Worm (Caenorhabditis elegans) whole organism, L4 larva: ENCODE data around the gene ZK1240.5.

Source experiments
- F37D6.2 ChIP-seq: sonication (generic microtip); optimal IDR thresholded peaks from 2 replicates; lab custom pipeline; 2016; ENCODE audit warnings: mild to moderate bottlenecking, missing genetic modification characterization, missing compliant biosample characterization
- F44E2.7 ChIP-seq: fragments of 200-800 bp; sonication (Bioruptor generic); IDR thresholded peaks from 2 replicates; pipeline ENCODE4 v2.1.2; 2022; ENCODE audit warnings: missing genetic modification characterization, missing compliant biosample characterization
- R02D3.7 ChIP-seq: fragments of 150-350 bp; sonication (generic microtip); optimal IDR thresholded peaks from 3 replicates; lab custom pipeline; 2014; ENCODE audit warnings: missing biosample characterization, missing genetic modification characterization
- T20F7.1 ChIP-seq: fragments of 200-800 bp; sonication (Bioruptor generic); optimal IDR thresholded peaks from 2 replicates; lab custom pipeline; 2018; ENCODE audit warnings: mild to moderate bottlenecking, missing genetic modification characterization, missing compliant biosample characterization
- T26A8.4 ChIP-seq: fragments of 200-800 bp; sonication (Bioruptor generic); IDR thresholded peaks from 2 replicates; pipeline ENCODE4 v1.3.6; 2022; ENCODE audit warnings: missing genetic modification characterization, missing compliant biosample characterization
- Y48G9A.11 ChIP-seq: fragments of 200-800 bp; sonication (Bioruptor generic); IDR thresholded peaks from 2 replicates; pipeline ENCODE4 v1.3.6; 2022; ENCODE audit warnings: missing genetic modification reagents, missing genetic modification characterization, missing compliant biosample characterization
- Y75B8A.6 ChIP-seq: fragments of 200-800 bp; sonication (Bioruptor generic); IDR thresholded peaks from 2 replicates; pipeline ENCODE4 v1.3.6; 2022; ENCODE audit warnings: missing genetic modification reagents, missing genetic modification characterization, missing compliant biosample characterization
- aha-1 ChIP-seq: fragments of 150-350 bp; peaks from one replicate; lab custom pipeline; 2014; ENCODE audit warnings: missing biosample characterization, missing genetic modification characterization
- aly-2 ChIP-seq: sonication (generic microtip); optimal IDR thresholded peaks from 2 replicates; lab custom pipeline; 2018; ENCODE audit warnings: missing biosample characterization, missing genetic modification characterization
- ceh-82 ChIP-seq: sonication (generic microtip); optimal IDR thresholded peaks from 2 replicates; lab custom pipeline; 2017; ENCODE audit warnings: missing biosample characterization, missing genetic modification characterization
- ces-1 ChIP-seq: fragments of 150-350 bp; sonication (generic microtip); optimal IDR thresholded peaks from 4 replicates; lab custom pipeline; 2014; ENCODE audit warnings: missing biosample characterization, missing genetic modification reagents, missing genetic modification characterization
- daf-12 ChIP-seq: fragments of 150-350 bp; optimal IDR thresholded peaks from 2 replicates; lab custom pipeline; 2014; ENCODE audit warnings: missing biosample characterization, missing genetic modification reagents, missing genetic modification characterization
- daf-16 ChIP-seq, 3 experiments: sonication (generic microtip); optimal IDR thresholded peaks; 2 replicates each; lab custom pipeline; 2016 to 2017; ENCODE audit warnings: missing genetic modification characterization in 3 of 3, missing genetic modification reagents in 3 of 3, mild to moderate bottlenecking in 2 of 3, missing compliant biosample characterization in 2 of 3, missing biosample characterization in 1 of 3, moderate library complexity in 1 of 3
- daf-8 ChIP-seq: fragments of 200-800 bp; sonication (Bioruptor generic); IDR thresholded peaks from 2 replicates; pipeline ENCODE4 v1.3.6; 2022; ENCODE audit warnings: missing genetic modification characterization, missing compliant biosample characterization
- dpl-1 ChIP-seq: fragments of 150-350 bp; optimal IDR thresholded peaks from 2 replicates; lab custom pipeline; 2014; ENCODE audit warnings: missing biosample characterization, missing genetic modification reagents, missing genetic modification characterization
- duxl-1 ChIP-seq: sonication (generic microtip); optimal IDR thresholded peaks from 2 replicates; lab custom pipeline; 2016; ENCODE audit warnings: mild to moderate bottlenecking, missing genetic modification characterization, moderate library complexity, missing compliant biosample characterization; ENCODE audit not compliant: poor library complexity
- hif-1 ChIP-seq, 2 experiments: sonication (generic microtip); optimal IDR thresholded peaks; 2 replicates each; lab custom pipeline; 2016 to 2017; ENCODE audit warnings: missing compliant biosample characterization in 2 of 2, missing genetic modification characterization in 2 of 2, missing genetic modification reagents in 2 of 2, missing genotype in 2 of 2, mild to moderate bottlenecking in 1 of 2
- hlh-11 ChIP-seq: fragments of 200-800 bp; sonication (Bioruptor generic); optimal IDR thresholded peaks from 2 replicates; lab custom pipeline; 2018; ENCODE audit warnings: mild to moderate bottlenecking, missing genetic modification characterization, missing compliant biosample characterization
- hlh-30 ChIP-seq: sonication (generic microtip); optimal IDR thresholded peaks from 2 replicates; lab custom pipeline; 2017; ENCODE audit warnings: antibody characterized with exemption, mild to moderate bottlenecking, missing genetic modification characterization, missing compliant biosample characterization; ENCODE audit not compliant: insufficient read depth
- hmg-1.1 ChIP-seq: fragments of 200-800 bp; sonication (Bioruptor generic); IDR thresholded peaks from 2 replicates; pipeline ENCODE4 v1.3.6; 2022; ENCODE audit warnings: missing genetic modification reagents, missing genetic modification characterization, missing compliant biosample characterization
- lin-1 ChIP-seq: fragments of 200-800 bp; sonication (Bioruptor generic); IDR thresholded peaks from 2 replicates; pipeline ENCODE4 v1.3.6; 2022; ENCODE audit warnings: missing genetic modification reagents, missing genetic modification characterization, missing compliant biosample characterization
- lir-3 ChIP-seq: sonication (generic microtip); optimal IDR thresholded peaks from 2 replicates; lab custom pipeline; 2016; ENCODE audit warnings: mild to moderate bottlenecking, missing genetic modification characterization, missing compliant biosample characterization
- lsy-2 ChIP-seq, 2 experiments: fragments of 150-350 bp in 1 of 2; sonication (generic microtip) in 1 of 2; optimal IDR thresholded peaks; 2 replicates each; lab custom pipeline; 2014 to 2017; ENCODE audit warnings: missing biosample characterization in 2 of 2, missing genetic modification characterization in 2 of 2
- madf-9 ChIP-seq: fragments of 200-800 bp; sonication (Bioruptor generic); conservative IDR thresholded peaks from 2 replicates; pipeline ENCODE4 v1.3.6; 2022; ENCODE audit warnings: missing genetic modification reagents, missing genetic modification characterization, missing compliant biosample characterization
- mdl-1 ChIP-seq, 2 experiments: fragments of 150-350 bp in 1 of 2; sonication (generic microtip) in 1 of 2; optimal IDR thresholded peaks; 2 replicates each; lab custom pipeline; 2014 to 2017; ENCODE audit warnings: missing biosample characterization in 2 of 2, missing genetic modification characterization in 2 of 2
- mdt-29 ChIP-seq: fragments of 200-800 bp; sonication (Bioruptor generic); IDR thresholded peaks from 2 replicates; pipeline ENCODE4 v1.3.6; 2022; ENCODE audit warnings: missing genetic modification reagents, missing genetic modification characterization, missing compliant biosample characterization
- mxl-2 ChIP-seq: fragments of 200-800 bp; sonication (Bioruptor generic); conservative IDR thresholded peaks from 2 replicates; pipeline ENCODE4 v1.3.6; 2022; ENCODE audit warnings: missing genetic modification reagents, missing genetic modification characterization, missing compliant biosample characterization
- nhr-102 ChIP-seq: sonication (generic microtip); optimal IDR thresholded peaks from 2 replicates; lab custom pipeline; 2016; ENCODE audit warnings: mild to moderate bottlenecking, missing genetic modification characterization, moderate library complexity, missing compliant biosample characterization
- nhr-11 ChIP-seq: fragments of 150-350 bp; optimal IDR thresholded peaks from 2 replicates; lab custom pipeline; 2014; ENCODE audit warnings: missing biosample characterization, missing genetic modification characterization
- nhr-6 ChIP-seq: fragments of 150-350 bp; optimal IDR thresholded peaks from 2 replicates; lab custom pipeline; 2014; ENCODE audit warnings: missing biosample characterization, missing genetic modification characterization
- nhr-76 ChIP-seq: fragments of 150-350 bp; optimal IDR thresholded peaks from 2 replicates; lab custom pipeline; 2014; ENCODE audit warnings: missing biosample characterization, missing genetic modification characterization
- nhr-77 ChIP-seq: fragments of 150-350 bp; optimal IDR thresholded peaks from 2 replicates; lab custom pipeline; 2014; ENCODE audit warnings: missing biosample characterization, missing genetic modification characterization
- pha-4 ChIP-seq, 2 experiments: fragments of 150-350 bp in 1 of 2; fragments of 200-800 bp in 1 of 2; sonication (Bioruptor generic) in 1 of 2; IDR thresholded peaks in 1 of 2; optimal IDR thresholded peaks in 1 of 2; 2 replicates each; pipeline versions ENCODE4 v1.3.6 to Lab custom; 2014 to 2022; ENCODE audit warnings: missing genetic modification characterization in 2 of 2, missing genetic modification reagents in 2 of 2, missing biosample characterization in 1 of 2, missing compliant biosample characterization in 1 of 2
- php-3 ChIP-seq: fragments of 200-800 bp; sonication (Bioruptor generic); IDR thresholded peaks from 2 replicates; pipeline ENCODE4 v1.3.6; 2022; ENCODE audit warnings: missing genetic modification reagents, missing genetic modification characterization, missing compliant biosample characterization
- skn-1 ChIP-seq: fragments of 150-350 bp; optimal IDR thresholded peaks from 2 replicates; lab custom pipeline; 2014; ENCODE audit warnings: missing biosample characterization, missing genetic modification characterization
- snpc-4 ChIP-seq: fragments of 150-350 bp; optimal IDR thresholded peaks from 2 replicates; lab custom pipeline; 2014; ENCODE audit warnings: missing biosample characterization, missing genetic modification characterization
- spr-1 ChIP-seq: sonication (generic microtip); optimal IDR thresholded peaks from 2 replicates; lab custom pipeline; 2016; ENCODE audit warnings: mild to moderate bottlenecking, missing genetic modification characterization, missing compliant biosample characterization
- unc-39 ChIP-seq: sonication (generic microtip); optimal IDR thresholded peaks from 2 replicates; lab custom pipeline; 2017; ENCODE audit warnings: missing biosample characterization, missing genetic modification characterization
- vab-7 ChIP-seq: fragments of 200-800 bp; sonication (Bioruptor generic); IDR thresholded peaks from 2 replicates; pipeline ENCODE4 v1.3.6; 2022; ENCODE audit warnings: missing genetic modification reagents, missing genetic modification characterization, missing compliant biosample characterization
- zfp-2 ChIP-seq: sonication (generic microtip); optimal IDR thresholded peaks from 2 replicates; lab custom pipeline; 2016; ENCODE audit warnings: mild to moderate bottlenecking, missing genetic modification characterization, missing compliant biosample characterization
- zfp-3 ChIP-seq: fragments of 200-800 bp; sonication (Bioruptor generic); conservative IDR thresholded peaks from 2 replicates; pipeline ENCODE4 v1.3.6; 2022; ENCODE audit warnings: missing genetic modification reagents, missing genetic modification characterization, missing compliant biosample characterization
- zip-11 ChIP-seq: fragments of 200-800 bp; sonication (Bioruptor generic); IDR thresholded peaks from 2 replicates; pipeline ENCODE4 v1.3.6; 2022; ENCODE audit warnings: missing genetic modification characterization, missing compliant biosample characterization
- zip-2 ChIP-seq: fragments of 150-350 bp; optimal IDR thresholded peaks from 2 replicates; lab custom pipeline; 2014; ENCODE audit warnings: missing biosample characterization, missing genetic modification characterization

ZK1240.5 gene

DNA sequence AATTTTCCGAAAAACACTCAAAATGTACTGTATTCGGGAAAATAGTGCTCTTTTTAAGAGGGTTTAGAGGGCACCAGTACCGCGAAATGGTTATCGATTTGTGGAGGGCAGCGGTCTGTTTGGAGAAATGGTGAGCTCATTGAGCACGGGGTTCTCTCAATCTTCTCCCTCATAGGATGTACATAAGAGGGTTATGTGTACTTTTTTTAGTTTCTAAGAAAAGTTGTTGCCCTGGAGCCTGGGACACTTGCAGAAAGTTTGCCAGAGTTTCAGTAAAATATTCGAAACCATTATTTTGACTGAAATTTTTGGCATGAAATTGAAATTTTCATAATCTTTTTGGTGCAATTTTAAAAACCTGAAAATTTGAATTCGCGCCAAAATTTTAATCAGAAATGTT lies 34.8 kb upstream of the ZK1240.5 start, which contains the start of gene F43C11.10:
F43C11.10 (minus strand) TSS at position 101 of the 400 bp plus-strand sequence.
- TF ChIP-seq daf-12 (tag; lab: Kevin White, UChicago) (no peak), nhr-11 (tag; lab: Kevin White, UChicago) (no peak), nhr-76 (tag; lab: Kevin White, UChicago) (no peak), skn-1 (no peak), hlh-30 (no peak), pha-4 (GFP tag; IDR thresholded peaks at IDR 0.05; lab: Robert Waterston, UW) (no peak), pha-4 (tag; optimal IDR thresholded peaks at IDR 0.05; lab: Kevin White, UChicago) (no peak), Y75B8A.6 (GFP tag; lab: Robert Waterston, UW) (no peak), mdt-29 (GFP tag; lab: Robert Waterston, UW) (no peak), zip-11 (GFP tag; lab: Robert Waterston, UW) (no peak)

ce11 chrII:2346672-2347071 lies 28.9 kb upstream of the ZK1240.5 start, which contains the start of gene F43C11.4:
Gene F43C11.4, plus strand, starts transcription at chrII:2346972.
- TF ChIP-seq vab-7 (GFP tag; lab: Robert Waterston, UW), result no peak
- TF ChIP-seq pha-4 (GFP tag; IDR thresholded peaks at IDR 0.05; lab: Robert Waterston, UW), result no peak
- TF ChIP-seq pha-4 (tag; optimal IDR thresholded peaks at IDR 0.05; lab: Kevin White, UChicago), result no peak
- no peak for TF ChIP-seq lin-1
- no peak for TF ChIP-seq ceh-82 (tag; lab: Kevin White, UChicago)

DNA sequence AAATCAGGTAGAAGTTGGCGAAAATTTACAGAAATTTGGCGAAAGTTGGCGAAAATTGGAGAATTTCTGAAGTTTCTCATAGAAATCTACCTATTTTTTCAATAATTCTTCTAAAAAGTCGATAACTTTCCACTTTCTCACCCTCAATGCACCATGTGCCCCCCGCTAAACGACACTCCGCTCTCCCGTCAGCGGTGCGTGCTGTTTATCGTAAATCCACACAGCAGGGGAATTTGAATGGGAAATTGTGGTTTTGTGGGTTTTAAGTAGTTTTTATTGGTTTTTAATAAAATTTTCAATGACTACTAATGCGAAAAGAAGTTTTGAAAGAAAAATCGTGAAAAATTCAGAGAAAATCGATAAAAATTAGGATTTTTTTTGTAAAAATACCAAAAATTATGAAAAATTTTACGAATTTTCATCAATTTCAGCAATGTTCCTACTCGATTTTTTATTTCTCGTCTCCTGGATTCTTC lies 24.3 kb upstream of the ZK1240.5 start, which contains the start of gene F43C11.6:
F43C11.6 (plus strand) TSS at position 426 of the 476 bp plus-strand sequence.
- TF ChIP-seq aly-2 (tag; lab: Kevin White, UChicago), result no peak
- peak; percentile 59 for TF ChIP-seq hlh-30
- TF ChIP-seq nhr-6 (tag; lab: Kevin White, UChicago), result no peak
- TF ChIP-seq hif-1 (tag; optimal IDR thresholded peaks at IDR 0.05; lab: Kevin White, UChicago), result no peak
- TF ChIP-seq ces-1, result no peak
- no peak for TF ChIP-seq zip-2 (tag; lab: Kevin White, UChicago)
- peak; percentile 20 for TF ChIP-seq duxl-1 (tag; lab: Kevin White, UChicago)
- TF ChIP-seq Y48G9A.11 (GFP tag; lab: Robert Waterston, UW), result peak; percentile 67
- no peak for TF ChIP-seq lir-3
- TF ChIP-seq dpl-1 (GFP tag; lab: Kevin White, UChicago), result peak; percentile 38
- TF ChIP-seq R02D3.7, result peak; percentile 67
- TF ChIP-seq nhr-77, result peak; percentile 21
- peak; percentile 94 for TF ChIP-seq T20F7.1 (GFP tag; lab: Kevin White, UChicago)
- no peak for TF ChIP-seq mxl-2
- TF ChIP-seq aha-1, result peak; percentile 71

ce11 chrII:2341515-2341914 lies 23.8 kb upstream of the ZK1240.5 start, which contains the start of gene enri-1:
Gene enri-1, minus strand, starts transcription at chrII:2341615.
- TF ChIP-seq mdt-29 (GFP tag; lab: Robert Waterston, UW) (no peak), daf-8 (GFP tag; lab: Robert Waterston, UW) (no peak), madf-9 (GFP tag; lab: Robert Waterston, UW) (no peak), zfp-3 (GFP tag; lab: Robert Waterston, UW) (no peak), F44E2.7 (GFP tag; lab: Robert Waterston, UW) (no peak), duxl-1 (tag; lab: Kevin White, UChicago) (no peak), hlh-11 (tag; lab: Kevin White, UChicago) (no peak)

- TF ChIP-seq unc-39 (tag; lab: Kevin White, UChicago) (no peak), lin-1 (no peak), daf-16 (GFP tag; optimal IDR thresholded peaks at IDR 0.05; lab: Kevin White, UChicago) (no peak), daf-16 (tag; optimal IDR thresholded peaks at IDR 0.05; lab: Kevin White, UChicago) (peak; percentile 17), snpc-4 (tag; lab: Kevin White, UChicago) (no peak), mdl-1 (tag; optimal IDR thresholded peaks at IDR 0.05; lab: Kevin White, UChicago) (no peak), aha-1 (peak; percentile 76), vab-7 (GFP tag; lab: Robert Waterston, UW) (no peak), T26A8.4 (no peak; the same call in 1 of the 2 replicates), F37D6.2 (tag; lab: Kevin White, UChicago) (no peak), nhr-102 (no peak), spr-1 (tag; lab: Kevin White, UChicago) (no peak), php-3 (GFP tag; lab: Robert Waterston, UW) (no peak), daf-12 (tag; lab: Kevin White, UChicago) (no peak), zfp-2 (tag; lab: Kevin White, UChicago) (no peak), lsy-2 (tag; optimal IDR thresholded peaks at IDR 0.05; lab: Kevin White, UChicago) (peak in 1 of 2 experiments; percentile 38), skn-1 (no peak), hmg-1.1 (GFP tag; lab: Robert Waterston, UW) (0 out of 2 replicates have a peak, but pooled peaks have one; percentile 23)
These were observed 23.2 kb upstream of the ZK1240.5 start for ce11 chrII:2340974-2341373.
